Fruit fly (Drosophila melanogaster): ENCODE results near the gene CG43245.

Gene CG43245

DNA sequence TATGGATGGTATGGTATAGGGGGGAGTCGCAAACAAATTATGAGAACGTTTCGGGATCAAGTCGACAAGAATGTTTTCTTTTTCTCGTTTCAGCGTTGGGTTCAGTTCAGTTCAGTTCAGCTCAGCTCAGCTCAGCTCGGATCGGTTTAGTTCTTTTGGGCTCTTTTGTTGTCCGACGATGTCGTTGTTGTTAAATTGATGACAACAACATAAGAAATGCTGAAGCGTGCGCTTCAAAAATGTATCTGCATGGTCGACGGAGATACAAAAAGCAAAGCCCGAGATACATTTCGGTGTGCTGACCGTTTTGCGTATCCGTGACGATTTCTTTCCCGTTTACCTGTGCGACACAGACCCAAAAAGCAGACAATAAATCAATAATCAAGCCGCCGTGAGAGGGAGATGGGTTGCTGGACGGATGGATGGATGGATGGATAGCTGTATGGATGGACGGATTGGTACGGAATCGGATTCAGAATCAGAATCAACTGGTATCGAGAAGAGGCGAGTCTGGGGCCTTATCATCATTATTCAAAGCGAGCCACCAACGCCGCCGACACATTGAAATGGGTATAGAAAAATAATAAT is at the start of gene CG43245:
CG43245 (plus strand) TSS at position 310 of the 588 bp plus-strand sequence.
- TF ChIP-seq CG14655 (GFP tag; optimal IDR thresholded peaks at IDR 0.05) (no peak), CG13204 (GFP tag; optimal IDR thresholded peaks at IDR 0.05) (no peak), CG32121 (GFP tag; IDR thresholded peaks at IDR 0.05) (no peak), D1 (tag; optimal IDR thresholded peaks at IDR 0.05) (no peak), CG4496 (GFP tag; IDR thresholded peaks at IDR 0.05) (no peak), CG10348 (GFP tag; IDR thresholded peaks at IDR 0.05) (no peak), CG9948 (tag; optimal IDR thresholded peaks at IDR 0.05) (no peak), fd96Ca (GFP tag; IDR thresholded peaks at IDR 0.05) (no peak), Pif1B (GFP tag; optimal IDR thresholded peaks at IDR 0.05) (no peak), CG17806 (tag; optimal IDR thresholded peaks at IDR 0.05) (no peak), Snoo (tag; optimal IDR thresholded peaks at IDR 0.05) (no peak), CG34367 (tag; optimal IDR thresholded peaks at IDR 0.05) (no peak), CG8301 (tag; optimal IDR thresholded peaks at IDR 0.05) (no peak), Pif1A (GFP tag; optimal IDR thresholded peaks at IDR 0.05) (no peak)

DNA sequence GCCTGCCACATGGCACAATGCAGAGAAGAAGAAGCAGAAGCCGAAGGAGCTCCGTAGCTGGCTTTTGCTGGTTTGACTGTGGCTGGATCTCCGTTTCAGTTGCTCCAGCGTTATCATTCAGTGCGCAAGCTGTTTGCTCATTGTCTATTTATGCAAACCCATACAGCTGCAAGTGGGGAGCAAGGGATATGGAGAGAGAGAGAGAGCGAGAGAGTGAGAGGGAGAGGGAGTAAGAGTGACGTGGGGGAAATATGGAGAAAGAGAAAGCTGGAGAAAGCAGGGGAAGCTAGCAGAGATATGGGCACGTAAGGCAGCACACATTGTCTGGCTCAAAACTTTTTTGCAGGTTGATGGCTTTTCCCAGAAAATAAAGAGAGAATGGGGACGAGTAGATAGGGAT is 49.1 kb upstream of the CG43245 start:
- TF ChIP-seq Pif1B (GFP tag; optimal IDR thresholded peaks at IDR 0.05) (no peak), CG8159 (tag; optimal IDR thresholded peaks at IDR 0.05) (no peak), EcR (GFP tag; optimal IDR thresholded peaks at IDR 0.05) (no peak), Pif1A (GFP tag; optimal IDR thresholded peaks at IDR 0.05) (no peak)

DNA sequence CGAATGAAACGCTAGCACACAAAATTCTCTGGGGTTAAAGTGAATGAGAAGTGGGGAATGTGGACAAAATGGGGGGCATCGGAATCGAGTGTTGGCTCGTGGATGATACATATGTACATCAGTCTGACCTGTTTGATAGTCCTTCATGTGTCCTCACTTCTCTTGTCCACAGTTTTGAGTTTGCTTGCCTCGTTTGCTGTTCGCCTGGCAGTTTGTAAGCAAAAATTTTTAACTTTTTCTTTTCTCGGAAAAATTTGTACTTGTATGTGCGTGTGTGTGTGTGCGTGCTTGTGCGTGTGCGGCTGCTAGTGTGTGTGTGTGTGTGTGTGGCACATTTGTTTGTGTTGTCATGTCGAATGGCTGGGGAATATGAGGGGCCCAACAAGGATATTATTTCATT is 48.1 kb upstream of the CG43245 start:
- no peak for TF ChIP-seq CG14655 (GFP tag; optimal IDR thresholded peaks at IDR 0.05)
- no peak for TF ChIP-seq CG10348 (GFP tag; IDR thresholded peaks at IDR 0.05)
- TF ChIP-seq Pif1A (GFP tag; optimal IDR thresholded peaks at IDR 0.05), result no peak
- TF ChIP-seq CG32121 (GFP tag; IDR thresholded peaks at IDR 0.05), result no peak
- TF ChIP-seq Snoo (tag; optimal IDR thresholded peaks at IDR 0.05), result no peak
- TF ChIP-seq EcR (GFP tag; optimal IDR thresholded peaks at IDR 0.05), result no peak
- TF ChIP-seq Pif1B (GFP tag; optimal IDR thresholded peaks at IDR 0.05), result no peak
- no peak for TF ChIP-seq CG34367 (tag; optimal IDR thresholded peaks at IDR 0.05)
- TF ChIP-seq CG8301 (tag; optimal IDR thresholded peaks at IDR 0.05), result no peak
- no peak for TF ChIP-seq gl (tag; optimal IDR thresholded peaks at IDR 0.05)
- no peak for TF ChIP-seq Ets98B (GFP tag; IDR thresholded peaks at IDR 0.05)
- TF ChIP-seq D1 (tag; optimal IDR thresholded peaks at IDR 0.05), result no peak
- no peak for TF ChIP-seq CG17806 (tag; optimal IDR thresholded peaks at IDR 0.05)
- no peak for TF ChIP-seq CG13204 (GFP tag; optimal IDR thresholded peaks at IDR 0.05)
- TF ChIP-seq CG9948 (tag; optimal IDR thresholded peaks at IDR 0.05), result no peak
- no peak for TF ChIP-seq CG15710 (tag; optimal IDR thresholded peaks at IDR 0.05)

DNA sequence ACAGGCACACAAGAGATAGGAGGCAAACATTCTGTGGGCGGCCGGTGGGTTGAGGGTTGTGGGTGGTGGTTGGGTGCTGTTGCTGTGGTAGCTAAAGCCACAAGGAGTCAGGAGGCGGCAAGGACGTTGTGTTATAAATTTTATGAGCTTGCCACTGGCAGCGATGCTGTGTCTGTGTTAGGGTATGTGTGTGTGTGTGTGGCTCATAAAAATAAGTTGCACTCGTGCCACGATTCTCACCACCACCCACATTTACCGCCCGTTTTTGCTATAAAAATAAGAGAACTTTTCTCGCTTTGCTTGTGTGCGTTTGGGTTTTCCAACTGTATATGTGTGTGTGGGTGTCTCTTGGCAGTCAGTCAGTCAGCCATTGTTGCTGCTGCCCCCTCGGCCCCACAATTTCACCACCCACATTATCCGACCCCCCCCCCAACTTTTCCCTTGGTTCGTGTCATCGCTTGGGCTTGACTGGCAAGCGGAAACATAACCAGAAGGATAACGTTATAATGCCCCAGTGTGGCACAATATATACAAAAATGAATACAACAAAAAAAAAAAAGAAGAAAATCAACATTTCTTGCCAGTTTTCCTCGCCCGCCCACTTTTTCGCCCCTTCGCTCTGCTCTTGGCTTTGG is 46.8 kb upstream of the CG43245 start:
- TF ChIP-seq CG4496 (GFP tag; IDR thresholded peaks at IDR 0.05) (0 out of 3 replicates have a peak, but pooled peaks have one; percentile 10), CG13204 (GFP tag; optimal IDR thresholded peaks at IDR 0.05) (no peak)

DNA sequence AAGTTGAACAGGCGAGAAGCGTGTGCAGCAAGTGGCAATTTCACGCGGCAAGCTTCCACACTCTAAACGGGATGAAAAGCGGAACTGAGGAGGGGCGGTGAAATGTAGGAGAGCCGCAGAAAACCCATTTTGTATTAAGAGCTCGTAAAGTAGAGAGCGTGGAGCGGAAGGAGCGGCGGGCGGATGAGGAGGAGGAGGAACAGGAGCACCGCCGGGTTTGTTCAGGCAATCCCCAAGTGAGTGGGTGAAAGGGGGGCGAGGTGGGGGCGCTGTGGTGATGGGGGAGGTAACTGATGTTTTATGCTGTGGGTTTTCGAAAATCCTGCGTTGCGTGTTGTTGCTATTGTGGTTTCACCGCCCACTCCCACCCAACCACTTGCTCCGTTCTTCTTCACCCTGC is 44.6 kb upstream of the CG43245 start:
- TF ChIP-seq fd96Ca (GFP tag; IDR thresholded peaks at IDR 0.05), result no peak

DNA sequence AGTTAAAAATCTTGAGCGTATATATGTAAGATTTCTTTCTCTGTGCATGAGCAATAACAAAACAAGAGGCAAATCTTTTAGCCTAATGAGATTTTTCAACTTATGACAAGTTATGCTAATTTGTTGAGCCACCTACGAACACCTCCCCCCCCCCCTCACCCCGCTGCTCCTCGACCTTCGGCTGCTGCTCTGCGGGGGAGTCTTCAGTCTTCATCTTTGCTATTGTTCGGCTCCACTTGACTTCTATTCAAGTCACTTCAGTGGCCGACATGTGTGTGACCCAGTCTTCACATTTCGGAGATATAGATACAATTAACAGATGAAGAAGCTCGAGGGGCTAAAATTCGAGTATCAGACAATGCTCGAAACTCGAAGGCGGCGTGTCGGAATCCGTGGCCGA is 39.7 kb upstream of the CG43245 start:
- TF ChIP-seq fd96Ca (GFP tag; IDR thresholded peaks at IDR 0.05), result no peak
- no peak for TF ChIP-seq rn (GFP tag; IDR thresholded peaks at IDR 0.05)
- TF ChIP-seq gl (tag; optimal IDR thresholded peaks at IDR 0.05), result no peak
- TF ChIP-seq CG15710 (tag; optimal IDR thresholded peaks at IDR 0.05), result no peak
- TF ChIP-seq CG4496 (GFP tag; IDR thresholded peaks at IDR 0.05), result no peak
- no peak for TF ChIP-seq CG12605 (GFP tag; IDR thresholded peaks at IDR 0.05)
- TF ChIP-seq CG8301 (tag; optimal IDR thresholded peaks at IDR 0.05), result no peak
- no peak for TF ChIP-seq CG14655 (GFP tag; optimal IDR thresholded peaks at IDR 0.05)
- TF ChIP-seq D1 (tag; optimal IDR thresholded peaks at IDR 0.05), result no peak
- no peak for TF ChIP-seq EcR (GFP tag; optimal IDR thresholded peaks at IDR 0.05)
- TF ChIP-seq Pif1A (GFP tag; optimal IDR thresholded peaks at IDR 0.05), result no peak

DNA sequence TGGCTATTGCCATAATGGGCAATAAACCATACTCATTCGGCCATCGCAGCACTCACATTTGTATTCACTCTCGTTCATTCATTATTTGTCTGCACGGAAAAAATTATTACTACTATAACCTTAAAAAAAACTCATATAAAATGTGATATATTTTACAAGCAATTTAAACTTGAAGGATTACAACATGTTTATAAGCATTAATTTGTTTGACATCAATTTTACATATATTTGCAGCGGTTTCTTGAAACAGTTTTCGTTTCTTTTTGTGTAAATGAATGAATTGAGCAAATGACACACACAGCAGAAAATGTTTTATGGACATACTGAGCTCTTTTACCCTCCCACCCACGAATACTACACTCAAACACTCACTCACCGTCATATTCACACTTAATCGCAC is 38.2 kb upstream of the CG43245 start:
- TF ChIP-seq CG8301 (tag; optimal IDR thresholded peaks at IDR 0.05), result no peak
- no peak for TF ChIP-seq CG9948 (tag; optimal IDR thresholded peaks at IDR 0.05)
- TF ChIP-seq Pif1A (GFP tag; optimal IDR thresholded peaks at IDR 0.05), result no peak
- no peak for TF ChIP-seq CG34367 (tag; optimal IDR thresholded peaks at IDR 0.05)
- TF ChIP-seq Ets98B (GFP tag; IDR thresholded peaks at IDR 0.05), result no peak
- no peak for TF ChIP-seq CG15710 (tag; optimal IDR thresholded peaks at IDR 0.05)
- TF ChIP-seq CG8159 (tag; optimal IDR thresholded peaks at IDR 0.05), result no peak
- TF ChIP-seq CG32121 (GFP tag; IDR thresholded peaks at IDR 0.05), result no peak
- TF ChIP-seq CG13204 (GFP tag; optimal IDR thresholded peaks at IDR 0.05), result no peak
- no peak for TF ChIP-seq gl (tag; optimal IDR thresholded peaks at IDR 0.05)
- TF ChIP-seq CG17806 (tag; optimal IDR thresholded peaks at IDR 0.05), result no peak
- no peak for TF ChIP-seq fd96Ca (GFP tag; IDR thresholded peaks at IDR 0.05)
- no peak for TF ChIP-seq Pif1B (GFP tag; optimal IDR thresholded peaks at IDR 0.05)
- no peak for TF ChIP-seq CG10348 (GFP tag; IDR thresholded peaks at IDR 0.05)
